Worm (Caenorhabditis elegans) whole organism, late embryonic: ENCODE results near the gene nspe-8.

Experiments used
- C08G9.2 ChIP-seq: sonication (generic microtip); optimal IDR thresholded peaks from 2 replicates; lab custom pipeline; 2016; ENCODE audit warnings: mild to moderate bottlenecking, missing genetic modification characterization, moderate library complexity, missing compliant biosample characterization
- C38D4.7 ChIP-seq: fragments of 200-800 bp; sonication (Bioruptor generic); optimal IDR thresholded peaks from 2 replicates; lab custom pipeline; 2018; ENCODE audit warnings: mild to moderate bottlenecking, missing genetic modification characterization, moderate library complexity, missing compliant biosample characterization
- F13H6.1 ChIP-seq: sonication (generic microtip); optimal IDR thresholded peaks from 2 replicates; lab custom pipeline; 2016; ENCODE audit warnings: missing genetic modification characterization, missing compliant biosample characterization
- K09A11.1 ChIP-seq: sonication (generic microtip); optimal IDR thresholded peaks from 2 replicates; lab custom pipeline; 2017; ENCODE audit warnings: antibody characterized with exemption, mild to moderate bottlenecking, missing genetic modification characterization, missing compliant biosample characterization; ENCODE audit not compliant: insufficient read depth
- T23F11.4 ChIP-seq: fragments of 200-800 bp; sonication (Bioruptor generic); optimal IDR thresholded peaks from 2 replicates; lab custom pipeline; 2018; ENCODE audit warnings: mild to moderate bottlenecking, missing genetic modification characterization, missing compliant biosample characterization
- ama-1 ChIP-seq: fragments of 150-350 bp; optimal IDR thresholded peaks from 2 replicates; lab custom pipeline; 2014
- ceh-14 ChIP-seq: sonication (generic microtip); optimal IDR thresholded peaks from 2 replicates; lab custom pipeline; 2016; ENCODE audit warnings: missing genotype, missing genetic modification characterization, missing compliant biosample characterization
- ceh-18 ChIP-seq: sonication (generic microtip); optimal IDR thresholded peaks from 2 replicates; lab custom pipeline; 2016; ENCODE audit warnings: missing genetic modification characterization, missing compliant biosample characterization
- ceh-2 ChIP-seq: sonication (generic microtip); optimal IDR thresholded peaks from 2 replicates; lab custom pipeline; 2016; ENCODE audit warnings: missing genotype, missing genetic modification characterization, missing compliant biosample characterization
- ceh-30 ChIP-seq: fragments of 150-350 bp; optimal IDR thresholded peaks from 2 replicates; lab custom pipeline; 2014; ENCODE audit warnings: missing biosample characterization, missing genetic modification characterization
- ceh-31 ChIP-seq: sonication (generic microtip); optimal IDR thresholded peaks from 2 replicates; lab custom pipeline; 2016; ENCODE audit warnings: missing genetic modification characterization, missing compliant biosample characterization
- ceh-34 ChIP-seq: sonication (generic microtip); optimal IDR thresholded peaks from 2 replicates; lab custom pipeline; 2016; ENCODE audit warnings: mild to moderate bottlenecking, missing genetic modification characterization, missing compliant biosample characterization
- ceh-6 ChIP-seq: fragments of 200-800 bp; sonication (Bioruptor generic); optimal IDR thresholded peaks from 2 replicates; lab custom pipeline; 2018; ENCODE audit warnings: mild to moderate bottlenecking, missing genetic modification characterization, missing compliant biosample characterization
- ceh-9 ChIP-seq: sonication (generic microtip); optimal IDR thresholded peaks from 2 replicates; lab custom pipeline; 2016; ENCODE audit warnings: mild to moderate bottlenecking, missing genetic modification characterization, inconsistent platforms, missing compliant biosample characterization
- dmd-4 ChIP-seq: sonication (generic microtip); optimal IDR thresholded peaks from 2 replicates; lab custom pipeline; 2016; ENCODE audit warnings: borderline replicate concordance, missing genetic modification characterization, missing compliant biosample characterization
- dve-1 ChIP-seq: sonication (generic microtip); optimal IDR thresholded peaks from 2 replicates; lab custom pipeline; 2017; ENCODE audit warnings: antibody characterized with exemption, mild to moderate bottlenecking, missing genetic modification characterization, missing compliant biosample characterization
- fax-1 ChIP-seq: sonication (generic microtip); optimal IDR thresholded peaks from 2 replicates; lab custom pipeline; 2016; ENCODE audit warnings: missing genotype, missing genetic modification characterization, missing compliant biosample characterization
- fkh-10 ChIP-seq: fragments of 150-350 bp; optimal IDR thresholded peaks from 2 replicates; lab custom pipeline; 2014; ENCODE audit warnings: missing biosample characterization, missing genetic modification reagents, missing genetic modification characterization
- hlh-8 ChIP-seq: sonication (generic microtip); optimal IDR thresholded peaks from 2 replicates; lab custom pipeline; 2016; ENCODE audit warnings: missing genotype, missing genetic modification characterization, missing compliant biosample characterization
- lim-6 ChIP-seq: sonication (generic microtip); optimal IDR thresholded peaks from 2 replicates; lab custom pipeline; 2016; ENCODE audit warnings: missing genetic modification characterization, missing compliant biosample characterization
- npax-4 ChIP-seq: sonication (generic microtip); optimal IDR thresholded peaks from 2 replicates; lab custom pipeline; 2016; ENCODE audit warnings: missing genetic modification characterization, missing compliant biosample characterization
- pax-1 ChIP-seq: fragments of 150-350 bp; optimal IDR thresholded peaks from 2 replicates; lab custom pipeline; 2014; ENCODE audit warnings: missing biosample characterization, missing genetic modification characterization
- pha-2 ChIP-seq: sonication (generic microtip); optimal IDR thresholded peaks from 2 replicates; lab custom pipeline; 2017; ENCODE audit warnings: mild to moderate bottlenecking, missing genetic modification characterization, missing compliant biosample characterization
- pha-4 ChIP-seq: fragments of 150-350 bp; optimal IDR thresholded peaks from 2 replicates; lab custom pipeline; 2018; ENCODE audit warnings: missing biosample characterization, missing genetic modification reagents, missing genetic modification characterization
- pqm-1 ChIP-seq: sonication (generic microtip); optimal IDR thresholded peaks from 2 replicates; lab custom pipeline; 2016; ENCODE audit warnings: missing genetic modification characterization, missing compliant biosample characterization
- ref-2 ChIP-seq: sonication (generic microtip); optimal IDR thresholded peaks from 2 replicates; lab custom pipeline; 2016; ENCODE audit warnings: missing genetic modification characterization, missing compliant biosample characterization
- rnt-1 ChIP-seq: sonication (generic microtip); optimal IDR thresholded peaks from 2 replicates; lab custom pipeline; 2016; ENCODE audit warnings: missing genetic modification characterization, missing compliant biosample characterization
- syd-9 ChIP-seq: sonication (generic microtip); optimal IDR thresholded peaks from 2 replicates; lab custom pipeline; 2016; ENCODE audit warnings: mild to moderate bottlenecking, missing genetic modification characterization, moderate library complexity, missing compliant biosample characterization
- tbx-2 ChIP-seq: sonication (generic microtip); optimal IDR thresholded peaks from 2 replicates; lab custom pipeline; 2016; ENCODE audit warnings: missing genetic modification characterization, missing compliant biosample characterization
- unc-42 ChIP-seq: sonication (generic microtip); optimal IDR thresholded peaks from 2 replicates; lab custom pipeline; 2016; ENCODE audit warnings: missing genotype, missing genetic modification characterization, missing compliant biosample characterization
- ztf-16 ChIP-seq: sonication (generic microtip); optimal IDR thresholded peaks from 2 replicates; lab custom pipeline; 2017; ENCODE audit warnings: missing genetic modification characterization, missing compliant biosample characterization

The nspe-8 gene

DNA sequence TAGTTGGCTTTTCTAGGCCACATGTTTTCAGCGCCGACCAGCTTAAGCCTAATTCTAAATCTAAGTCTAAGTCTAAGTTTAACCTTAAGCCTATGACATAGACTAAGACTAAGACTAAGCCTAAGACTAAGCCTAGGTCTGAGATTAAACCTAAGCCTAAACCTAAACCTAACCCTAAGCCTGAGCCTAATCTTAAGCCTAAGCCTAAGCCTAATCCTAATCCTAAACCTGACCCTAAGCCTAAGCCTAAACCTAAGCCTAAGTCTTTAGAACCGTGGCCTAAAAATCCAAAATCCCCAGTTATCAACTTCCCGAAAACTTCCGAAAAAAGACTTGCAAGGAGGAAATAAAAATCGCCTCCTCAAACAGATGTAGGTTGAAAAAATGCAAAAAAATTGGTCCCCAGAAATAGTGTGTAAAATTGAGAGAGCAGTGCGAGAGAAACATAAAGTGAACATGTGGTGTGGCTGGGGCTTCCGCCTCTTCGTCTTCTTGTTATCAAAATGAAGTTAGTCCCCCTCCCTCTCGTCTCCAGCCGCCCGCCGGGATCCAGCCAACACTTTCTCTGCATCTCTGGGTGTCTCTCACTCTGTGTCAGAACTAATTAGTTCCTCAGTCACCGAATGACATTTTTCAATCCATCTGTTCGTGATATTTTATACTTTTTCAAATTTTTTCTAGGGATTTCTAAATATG lies 38.1 kb upstream of the nspe-8 start:
- TF ChIP-seq hlh-8 (tag; lab: Kevin White, UChicago) (peak; percentile 80), unc-42 (tag; lab: Kevin White, UChicago) (peak; percentile 47), pqm-1 (tag; lab: Kevin White, UChicago) (no peak), dve-1 (tag; lab: Kevin White, UChicago) (peak; percentile 81), ref-2 (no peak), ceh-31 (tag; lab: Kevin White, UChicago) (peak; percentile 36), rnt-1 (tag; lab: Kevin White, UChicago) (peak; percentile 24), pha-2 (tag; lab: Kevin White, UChicago) (no peak), ceh-18 (peak; percentile 73)
- TF ChIP-seq, all 69 proteins: peak for 6

DNA sequence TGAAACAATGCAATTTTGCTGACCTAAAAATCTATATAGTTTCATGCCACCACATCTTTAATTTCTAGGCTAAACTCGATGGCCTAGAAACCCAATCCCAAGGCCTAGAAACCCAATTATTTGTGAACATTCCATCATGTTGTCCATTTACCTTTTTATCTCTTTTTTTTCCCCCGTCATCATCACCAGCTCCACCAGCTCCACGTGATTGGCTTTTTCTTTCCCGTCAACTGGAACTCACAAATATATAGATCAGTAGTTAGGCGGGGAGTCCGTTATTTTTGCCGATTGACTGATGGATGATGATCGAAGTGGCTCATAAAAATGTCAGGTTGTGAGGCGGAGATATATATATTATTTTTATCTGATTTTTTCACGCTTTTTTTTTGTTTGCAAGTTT lies 36.7 kb upstream of the nspe-8 start:
- TF ChIP-seq pax-1 (no peak), ama-1 (no peak), ceh-2 (tag; lab: Kevin White, UChicago) (no peak), fax-1 (tag; lab: Kevin White, UChicago) (no peak), K09A11.1 (tag; lab: Kevin White, UChicago) (no peak), C38D4.7 (GFP tag; lab: Kevin White, UChicago) (no peak), rnt-1 (tag; lab: Kevin White, UChicago) (no peak), dmd-4 (tag; lab: Kevin White, UChicago) (no peak), ceh-6 (GFP tag; lab: Kevin White, UChicago) (no peak)

DNA sequence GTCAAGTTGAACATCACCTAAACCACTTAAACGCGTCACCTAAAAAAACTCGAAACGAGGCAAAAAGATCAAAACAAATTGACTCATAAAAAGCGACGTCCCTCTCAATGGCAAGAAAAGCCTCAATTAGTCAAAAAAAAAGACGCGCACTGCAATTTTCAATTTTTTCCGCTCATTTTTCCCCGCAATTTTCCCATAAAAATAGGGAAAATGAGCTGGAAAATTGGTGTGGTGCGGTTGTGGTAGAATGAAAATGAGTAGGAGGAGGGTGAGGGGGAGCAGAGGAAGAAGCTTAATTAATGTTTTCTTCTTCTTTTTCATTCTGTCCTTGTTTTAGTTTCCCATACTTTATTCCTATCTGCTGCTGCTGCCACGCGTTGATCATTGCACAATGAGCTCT lies 35.9 kb upstream of the nspe-8 start:
- TF ChIP-seq ceh-14 (peak; percentile 63), T23F11.4 (GFP tag; lab: Kevin White, UChicago) (no peak), C08G9.2 (tag; lab: Kevin White, UChicago) (no peak)
- TF ChIP-seq, all 69 proteins: peak for 1

DNA sequence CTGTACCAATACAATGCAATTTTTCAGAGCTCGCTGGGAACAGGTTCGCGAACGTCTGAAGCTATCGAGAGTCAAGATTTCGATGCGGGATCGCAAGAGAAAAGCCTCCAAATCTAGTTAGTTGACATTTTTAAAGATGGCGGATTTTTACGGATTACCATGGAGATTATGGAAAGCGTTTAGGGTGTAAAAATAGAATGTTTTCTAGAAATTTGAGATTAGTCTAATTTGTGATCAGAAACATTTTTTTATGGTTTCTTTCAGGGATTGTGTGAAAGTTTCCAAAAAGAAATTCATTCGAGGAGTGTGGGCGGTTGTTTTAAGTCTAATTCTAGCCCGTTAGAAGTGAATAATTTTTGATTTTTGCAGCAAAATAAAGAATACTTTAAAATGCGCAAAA lies 34.1 kb upstream of the nspe-8 start:
- no peak for TF ChIP-seq ceh-2 (tag; lab: Kevin White, UChicago)
- TF ChIP-seq ceh-30 (tag; lab: Kevin White, UChicago): no peak
- TF ChIP-seq lim-6 (tag; lab: Kevin White, UChicago): no peak
- no peak for TF ChIP-seq pha-4 (tag; lab: Kevin White, UChicago)
- TF ChIP-seq, all 69 proteins: peak for 0

DNA sequence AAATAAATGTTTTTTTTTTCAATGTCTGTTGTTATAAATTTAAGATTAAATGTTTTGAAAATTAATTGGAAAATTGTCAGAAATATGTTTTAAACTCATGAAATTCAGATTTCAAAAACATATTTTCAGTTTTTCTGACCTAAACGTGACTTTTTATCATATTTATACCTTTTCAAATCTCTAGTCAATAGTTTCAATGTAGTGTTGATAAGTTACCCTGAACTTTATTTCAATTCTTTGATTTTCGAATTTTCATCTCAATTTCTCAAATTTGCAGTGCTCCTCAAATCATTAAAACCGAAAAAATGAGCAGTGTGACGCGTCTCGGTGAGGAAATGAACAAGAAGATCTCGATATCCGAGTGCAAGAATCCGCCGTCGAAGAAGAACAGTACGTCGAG lies 32.7 kb upstream of the nspe-8 start, which contains the start of gene rgs-4:
Gene rgs-4, plus strand, starts transcription at position 301 of the 400 bp plus-strand sequence.
- TF ChIP-seq ztf-16 (tag; lab: Kevin White, UChicago) (no peak), fax-1 (tag; lab: Kevin White, UChicago) (no peak)

DNA sequence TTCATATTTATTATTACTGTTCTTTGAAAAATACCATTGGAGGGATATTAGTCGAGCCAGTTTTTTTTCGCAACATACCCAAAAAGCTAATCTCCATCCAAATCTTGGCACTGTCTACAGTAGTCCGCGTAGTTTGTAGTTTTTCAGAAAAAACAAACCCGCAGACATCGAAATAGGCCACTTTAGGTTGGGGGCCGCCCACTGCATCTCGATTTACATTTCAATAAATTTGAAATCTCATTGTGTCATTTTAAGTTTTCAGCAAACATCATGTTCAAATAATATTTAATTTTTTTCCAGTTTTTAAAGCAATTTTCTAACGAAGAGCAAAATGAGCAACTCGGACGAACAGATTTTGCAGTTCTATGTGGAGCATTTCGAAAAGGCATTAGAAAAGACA lies 18.6 kb upstream of the nspe-8 start, which contains the start of gene nhr-235:
Gene nhr-235, plus strand, starts transcription at position 301 of the 400 bp plus-strand sequence.
- TF ChIP-seq ceh-30 (tag; lab: Kevin White, UChicago): no peak
- no peak for TF ChIP-seq F13H6.1
- TF ChIP-seq C38D4.7 (GFP tag; lab: Kevin White, UChicago): no peak
- TF ChIP-seq ceh-9: no peak
- TF ChIP-seq syd-9: no peak
- TF ChIP-seq npax-4: no peak
- no peak for TF ChIP-seq ceh-34
- TF ChIP-seq ceh-18: no peak
- TF ChIP-seq tbx-2 (tag; lab: Kevin White, UChicago): no peak
- no peak for TF ChIP-seq fkh-10 (GFP tag; lab: Kevin White, UChicago)
